Worm (Caenorhabditis elegans): ENCODE measurements around the gene Y43F8B.14.

DNA sequence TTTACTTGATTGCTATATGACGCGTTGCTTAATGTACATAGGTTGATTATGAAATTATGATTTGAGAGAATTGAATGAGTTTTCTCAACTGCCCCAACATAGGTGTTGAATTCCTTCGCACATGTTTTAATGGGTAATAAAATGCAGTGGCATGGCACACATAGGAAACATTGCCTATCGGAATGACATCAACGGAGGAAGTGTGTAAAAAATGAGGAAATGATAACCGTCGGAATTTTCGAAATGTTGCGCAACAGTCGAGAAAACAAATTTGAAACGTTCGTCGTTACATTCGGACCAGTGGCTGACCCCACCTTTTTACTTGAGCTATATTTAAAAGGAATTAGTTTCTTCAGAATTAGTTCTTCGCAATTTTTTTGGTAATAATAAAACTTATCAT is 23.7 kb downstream of the Y43F8B.14 start:
- TF ChIP-seq ztf-23 (GFP tag; IDR thresholded peaks at IDR 0.05) (no peak), cog-1 (tag; optimal IDR thresholded peaks at IDR 0.05) (no peak), flt-1 (GFP tag; IDR thresholded peaks at IDR 0.05) (no peak), med-1 (GFP tag; optimal IDR thresholded peaks at IDR 0.05; ENCODE audit: insufficient read depth) (no peak)

Measured in whole organism, midembryonic.